Worm (Caenorhabditis elegans) whole organism, L4 larva: ENCODE data around the gene msh-5.

ENCODE experiments used
- egl-43 ChIP-seq: fragments of 200-800 bp; sonication (Bioruptor generic); IDR thresholded peaks from 2 replicates; pipeline ENCODE4 v1.3.6; 2022; ENCODE audit warnings: missing genetic modification reagents, missing genetic modification characterization, missing compliant biosample characterization
- nhr-11 ChIP-seq: fragments of 150-350 bp; optimal IDR thresholded peaks from 2 replicates; lab custom pipeline; 2014; ENCODE audit warnings: missing biosample characterization, missing genetic modification characterization
- nhr-237 ChIP-seq: sonication (generic microtip); optimal IDR thresholded peaks from 2 replicates; lab custom pipeline; 2017; ENCODE audit warnings: missing biosample characterization, missing genetic modification characterization
- php-3 ChIP-seq: fragments of 200-800 bp; sonication (Bioruptor generic); IDR thresholded peaks from 2 replicates; pipeline ENCODE4 v1.3.6; 2022; ENCODE audit warnings: missing genetic modification reagents, missing genetic modification characterization, missing compliant biosample characterization
- snpc-4 ChIP-seq: fragments of 150-350 bp; optimal IDR thresholded peaks from 2 replicates; lab custom pipeline; 2014; ENCODE audit warnings: missing biosample characterization, missing genetic modification characterization

ce11 chrIV:13165181-13165580, 10.1 kb downstream of the msh-5 start, which contains the start of gene scl-14:
- TF ChIP-seq snpc-4 (tag; lab: Kevin White, UChicago): no peak
- no peak for TF ChIP-seq nhr-237 (tag; lab: Kevin White, UChicago)
- TF ChIP-seq nhr-11 (tag; lab: Kevin White, UChicago): no peak
- no peak for TF ChIP-seq php-3 (GFP tag; lab: Robert Waterston, UW)
- TF ChIP-seq egl-43 (GFP tag; lab: Robert Waterston, UW): no peak
